Fruit fly (Drosophila melanogaster): ENCODE results near the gene CG11029.
A peak's percentile ranks its signal among the peaks of the same experiment; 100 is the strongest.

The CG11029 gene

DNA sequence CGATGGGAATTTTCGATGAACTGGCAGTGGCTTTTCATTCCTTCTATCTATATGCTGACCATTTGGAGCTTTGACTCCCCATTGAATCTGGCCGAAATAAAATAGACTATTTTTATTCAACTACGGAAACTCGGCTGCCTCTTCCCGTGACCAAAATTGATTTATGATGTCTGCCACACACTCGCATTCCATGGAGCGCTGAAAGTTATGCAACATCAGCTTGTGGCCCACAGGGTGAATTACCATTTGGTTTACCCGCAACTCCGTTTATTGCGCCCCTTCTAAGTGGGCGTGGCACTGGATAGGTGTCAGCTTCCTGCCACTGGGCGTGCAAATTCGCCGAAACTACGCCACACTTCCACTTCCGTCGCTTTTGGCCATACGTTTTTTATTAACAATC lies 47.1 kb downstream of the CG11029 start:
- no peak for TF ChIP-seq CG12605 (GFP tag; IDR thresholded peaks at IDR 0.05)

DNA sequence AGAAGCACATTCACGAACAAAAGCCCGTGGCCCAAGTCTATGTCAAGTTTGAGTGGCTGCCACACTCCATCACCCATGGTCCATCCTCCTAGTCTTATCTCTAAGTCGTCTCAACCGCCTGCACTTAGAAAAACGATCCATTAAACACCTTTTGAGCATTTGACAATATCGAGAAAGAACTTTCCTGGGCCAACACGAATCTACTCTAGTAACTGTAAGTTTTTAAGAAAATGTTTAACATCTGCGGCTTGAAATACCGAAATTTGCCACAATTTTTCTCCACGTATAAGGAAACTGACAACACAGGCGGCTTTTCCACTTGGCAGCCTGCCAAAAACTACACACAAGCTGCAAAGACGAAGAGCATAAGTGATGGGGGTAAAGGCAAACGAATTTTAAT lies 49.2 kb downstream of the CG11029 start:
- peak; percentile 40 for TF ChIP-seq CG8301 (tag; optimal IDR thresholded peaks at IDR 0.05)
- TF ChIP-seq CG10348 (GFP tag; IDR thresholded peaks at IDR 0.05) = no peak
- TF ChIP-seq CG14655 (GFP tag; optimal IDR thresholded peaks at IDR 0.05) = peak; percentile 58
- TF ChIP-seq rn (GFP tag; IDR thresholded peaks at IDR 0.05) = no peak

Data from whole organism, pupa.